Worm (Caenorhabditis elegans): Measurements from ENCODE around the gene F46C5.9.

The F46C5.9 gene

ce11 chrII:8794072-8794471, 16.5 kb downstream of the F46C5.9 start, which contains the start of gene F07H5.7:
Gene F07H5.7 (minus strand): TSS chrII:8794172.
- TF ChIP-seq Y105C5A.15 (GFP tag; IDR thresholded peaks at IDR 0.05) = no peak
- no peak for TF ChIP-seq mdl-1 (tag; optimal IDR thresholded peaks at IDR 0.05)
- no peak for TF ChIP-seq dmd-6 (GFP tag; IDR thresholded peaks at IDR 0.05)
- TF ChIP-seq ztf-11 (tag; optimal IDR thresholded peaks at IDR 0.05) = no peak
- no peak for TF ChIP-seq mdt-29 (GFP tag; IDR thresholded peaks at IDR 0.05)
- TF ChIP-seq zfp-3 (GFP tag; conservative IDR thresholded peaks at IDR 0.05) = no peak
- TF ChIP-seq zag-1 (tag; optimal IDR thresholded peaks at IDR 0.05) = no peak
- no peak for TF ChIP-seq pha-4 (GFP tag; IDR thresholded peaks at IDR 0.05)
- no peak for TF ChIP-seq pha-4 (tag; optimal IDR thresholded peaks at IDR 0.05)
- no peak for TF ChIP-seq nhr-76 (tag; optimal IDR thresholded peaks at IDR 0.05)
- no peak for TF ChIP-seq pqm-1 (tag; optimal IDR thresholded peaks at IDR 0.05)
- TF ChIP-seq spr-3 (GFP tag; optimal IDR thresholded peaks at IDR 0.05) = no peak
- no peak for TF ChIP-seq ces-1 (GFP tag; optimal IDR thresholded peaks at IDR 0.05)

ce11 chrII:8792640-8793039, 17.9 kb downstream of the F46C5.9 start, which contains the start of gene idpa-2:
Gene idpa-2 (minus strand): TSS chrII:8792740.
- TF ChIP-seq T26A8.4 (GFP tag; IDR thresholded peaks at IDR 0.05) = no peak
- no peak for TF ChIP-seq F49E8.2 (tag; optimal IDR thresholded peaks at IDR 0.05; ENCODE audit: borderline replicate concordance)
- no peak for TF ChIP-seq nhr-76 (tag; optimal IDR thresholded peaks at IDR 0.05)
- no peak for TF ChIP-seq lin-38 (GFP tag; IDR thresholded peaks at IDR 0.05)
- no peak for TF ChIP-seq dmd-6 (GFP tag; IDR thresholded peaks at IDR 0.05)
- no peak for TF ChIP-seq lin-15B (tag; optimal IDR thresholded peaks at IDR 0.05)
- no peak for TF ChIP-seq T20F7.1 (GFP tag; optimal IDR thresholded peaks at IDR 0.05)
- no peak for TF ChIP-seq set-16 (GFP tag; IDR thresholded peaks at IDR 0.05)
- no peak for TF ChIP-seq jun-1 (tag; optimal IDR thresholded peaks at IDR 0.05)
- no peak for TF ChIP-seq attf-4 (tag; optimal IDR thresholded peaks at IDR 0.05)
- TF ChIP-seq aly-2 (tag; optimal IDR thresholded peaks at IDR 0.05) = no peak
- no peak for TF ChIP-seq tag-97 (GFP tag; IDR thresholded peaks at IDR 0.05)
- TF ChIP-seq snpc-1.2 (GFP tag; IDR thresholded peaks at IDR 0.05) = no peak
- TF ChIP-seq unc-39 (tag; optimal IDR thresholded peaks at IDR 0.05) = no peak
- TF ChIP-seq lsy-2 (tag; optimal IDR thresholded peaks at IDR 0.05) = no peak
- TF ChIP-seq F37D6.2 (tag; optimal IDR thresholded peaks at IDR 0.05) = no peak
- no peak for TF ChIP-seq hif-1 (tag; optimal IDR thresholded peaks at IDR 0.05)
- TF ChIP-seq lin-13 (GFP tag; optimal IDR thresholded peaks at IDR 0.05) = no peak

- TF ChIP-seq pha-4 (GFP tag; IDR thresholded peaks at IDR 0.05) = no peak
- TF ChIP-seq pha-4 (tag; optimal IDR thresholded peaks at IDR 0.05) = no peak
- no peak for TF ChIP-seq mdt-29 (GFP tag; IDR thresholded peaks at IDR 0.05)
- no peak for TF ChIP-seq ztf-11 (tag; optimal IDR thresholded peaks at IDR 0.05)
- TF ChIP-seq ZK337.2 (GFP tag; IDR thresholded peaks at IDR 0.05) = no peak
- peak in 1 of 2 experiments; percentile 33 for TF ChIP-seq daf-16 (GFP tag; optimal IDR thresholded peaks at IDR 0.05)
- peak; percentile 57 for TF ChIP-seq daf-16 (tag; optimal IDR thresholded peaks at IDR 0.05)
- no peak for TF ChIP-seq cey-2 (tag; optimal IDR thresholded peaks at IDR 0.05; ENCODE audit: borderline replicate concordance, insufficient read depth)
- TF ChIP-seq ceh-82 (tag; optimal IDR thresholded peaks at IDR 0.05) = no peak
- TF ChIP-seq nhr-102 (tag; optimal IDR thresholded peaks at IDR 0.05) = peak; percentile 71
- TF ChIP-seq ZK546.5 (tag; optimal IDR thresholded peaks at IDR 0.05) = no peak
- peak; percentile 40; the same call in 1 of the 2 replicates for TF ChIP-seq nhr-42 (GFP tag; IDR thresholded peaks at IDR 0.05)
- TF ChIP-seq nhr-111 (GFP tag; optimal IDR thresholded peaks at IDR 0.05) = no peak
- no peak for TF ChIP-seq Y48G9A.11 (GFP tag; IDR thresholded peaks at IDR 0.05)
- peak; percentile 89 for TF ChIP-seq T26A8.4 (GFP tag; IDR thresholded peaks at IDR 0.05)
- TF ChIP-seq snpc-4 (tag; optimal IDR thresholded peaks at IDR 0.05) = no peak
- TF ChIP-seq T20F7.1 (GFP tag; optimal IDR thresholded peaks at IDR 0.05) = peak; percentile 59
- TF ChIP-seq tra-1 (GFP tag; IDR thresholded peaks at IDR 0.05) = no peak
- TF ChIP-seq snpc-1.2 (GFP tag; IDR thresholded peaks at IDR 0.05) = 0 out of 2 replicates have a peak, but pooled peaks have one; percentile 9
- TF ChIP-seq F44E2.7 (GFP tag; IDR thresholded peaks at IDR 0.05) = 0 out of 2 replicates have a peak, but pooled peaks have one; percentile 9
- peak; percentile 35 for TF ChIP-seq nhr-11 (tag; optimal IDR thresholded peaks at IDR 0.05)
- peak; percentile 76 for TF ChIP-seq dve-1 (tag; optimal IDR thresholded peaks at IDR 0.05; ENCODE audit: insufficient read depth)
- TF ChIP-seq spr-3 (GFP tag; optimal IDR thresholded peaks at IDR 0.05) = peak; percentile 6
- TF ChIP-seq rbr-2 (tag; optimal IDR thresholded peaks at IDR 0.05) = peak; percentile 33
- TF ChIP-seq nhr-25 (tag; optimal IDR thresholded peaks at IDR 0.05; ENCODE audit: borderline replicate concordance, insufficient read depth) = peak; percentile 43
- peak; percentile 20 to 80 for TF ChIP-seq lsy-2 (tag; optimal IDR thresholded peaks at IDR 0.05)
Measured at ce11 chrII:8789828-8790558, 20.5 kb downstream of the F46C5.9 start, which contains the start of gene F07H5.13. Gene F07H5.13 (plus strand): TSS chrII:8790557.
